Worm (Caenorhabditis elegans) whole organism, L3 larva: ENCODE data around the gene glr-2.

Source experiments
- R02D3.7 ChIP-seq: fragments of 150-350 bp; optimal IDR thresholded peaks from 2 replicates; lab custom pipeline; 2014; ENCODE audit warnings: missing biosample characterization, missing genetic modification characterization
- aly-2 ChIP-seq: fragments of 150-350 bp; optimal IDR thresholded peaks from 2 replicates; lab custom pipeline; 2014; ENCODE audit warnings: missing biosample characterization, missing genetic modification characterization
- ama-1 ChIP-seq: fragments of 150-350 bp; optimal IDR thresholded peaks from 2 replicates; lab custom pipeline; 2018
- ceh-28 ChIP-seq: fragments of 150-350 bp; optimal IDR thresholded peaks from 2 replicates; lab custom pipeline; 2014; ENCODE audit warnings: missing biosample characterization, missing genetic modification reagents, missing genetic modification characterization
- ceh-9 ChIP-seq: sonication (generic microtip); optimal IDR thresholded peaks from 2 replicates; lab custom pipeline; 2018; ENCODE audit warnings: missing biosample characterization, missing genetic modification characterization
- fkh-10 ChIP-seq: sonication (generic microtip); optimal IDR thresholded peaks from 2 replicates; lab custom pipeline; 2017; ENCODE audit warnings: missing biosample characterization, missing genetic modification reagents, missing genetic modification characterization
- lin-39 ChIP-seq: fragments of 150-350 bp; optimal IDR thresholded peaks from 2 replicates; lab custom pipeline; 2018; ENCODE audit warnings: missing biosample characterization, missing genetic modification reagents, missing genetic modification characterization
- nfya-1 ChIP-seq: sonication (generic microtip); optimal IDR thresholded peaks from 2 replicates; lab custom pipeline; 2017; ENCODE audit warnings: missing genetic modification characterization, mild to moderate bottlenecking, missing compliant biosample characterization, antibody characterized with exemption, moderate library complexity; ENCODE audit not compliant: insufficient read depth
- nhr-76 ChIP-seq: fragments of 150-350 bp; sonication (generic microtip); optimal IDR thresholded peaks from 5 replicates; lab custom pipeline; 2014; ENCODE audit warnings: missing biosample characterization, missing genetic modification characterization
- tbx-2 ChIP-seq: sonication (generic microtip); optimal IDR thresholded peaks from 2 replicates; lab custom pipeline; 2016; ENCODE audit warnings: mild to moderate bottlenecking, missing genetic modification characterization, missing compliant biosample characterization
- zag-1 ChIP-seq: fragments of 150-350 bp; optimal IDR thresholded peaks from 2 replicates; lab custom pipeline; 2014; ENCODE audit warnings: missing biosample characterization, missing genetic modification characterization
- ztf-11 ChIP-seq: fragments of 150-350 bp; optimal IDR thresholded peaks from 2 replicates; lab custom pipeline; 2014; ENCODE audit warnings: missing biosample characterization, missing genetic modification characterization
- ztf-4 ChIP-seq: fragments of 150-350 bp; optimal IDR thresholded peaks from 2 replicates; lab custom pipeline; 2014; ENCODE audit warnings: missing biosample characterization, missing genetic modification characterization

DNA sequence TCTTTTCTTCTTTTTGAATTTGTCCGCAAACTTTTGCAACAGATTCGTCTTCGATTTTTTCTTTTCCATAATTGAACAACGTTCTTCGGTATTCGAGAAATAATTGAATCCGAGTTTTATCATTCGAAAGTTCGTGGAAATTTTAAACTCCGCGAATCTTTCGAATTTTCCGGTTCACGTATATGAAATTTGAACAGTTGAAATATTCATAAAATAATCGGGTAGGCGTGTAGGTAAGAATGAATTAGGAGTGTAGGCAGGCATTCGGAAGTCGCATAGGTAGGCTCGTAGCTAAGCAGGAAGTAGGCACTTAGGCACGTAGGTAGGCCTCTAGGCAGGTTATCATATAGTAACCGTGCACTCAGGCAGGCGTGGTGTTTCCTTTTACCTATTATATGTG lies 6.6 kb downstream of the glr-2 start, which contains the start of gene B0280.11:
- TF ChIP-seq nhr-76 (tag; lab: Kevin White, UChicago) (no peak), lin-39 (tag; lab: Kevin White, UChicago) (no peak), fkh-10 (GFP tag; lab: Kevin White, UChicago) (no peak), aly-2 (no peak), ama-1 (lab: Kevin White, UChicago) (no peak), zag-1 (tag; lab: Kevin White, UChicago) (no peak), ztf-11 (tag; lab: Kevin White, UChicago) (no peak), nfya-1 (tag; lab: Kevin White, UChicago) (no peak), ceh-9 (tag; lab: Kevin White, UChicago) (no peak), ceh-28 (no peak), R02D3.7 (tag; lab: Kevin White, UChicago) (no peak), ztf-4 (no peak), tbx-2 (tag; lab: Kevin White, UChicago) (no peak)
